Worm (Caenorhabditis elegans) whole organism, young adult: ENCODE results near the gene C36A4.11.
A peak's percentile ranks its signal among the peaks of the same experiment; 100 is the strongest.

Experiments used
- B0019.2 ChIP-seq: fragments of 200-800 bp; sonication (Bioruptor generic); conservative IDR thresholded peaks from 2 replicates; pipeline ENCODE4 v1.3.6; 2022; ENCODE audit warnings: missing genetic modification reagents, missing genetic modification characterization, missing compliant biosample characterization
- B0035.1 ChIP-seq: sonication (generic microtip); optimal IDR thresholded peaks from 2 replicates; lab custom pipeline; 2016; ENCODE audit warnings: missing genetic modification characterization, mild to moderate bottlenecking, missing compliant biosample characterization, missing genotype, missing genetic modification reagents
- B0261.1 ChIP-seq: sonication (generic microtip); optimal IDR thresholded peaks from 2 replicates; lab custom pipeline; 2016; ENCODE audit warnings: mild to moderate bottlenecking, missing genetic modification characterization, moderate library complexity, missing compliant biosample characterization
- C06A6.2 ChIP-seq: fragments of 200-800 bp; sonication (Bioruptor generic); conservative IDR thresholded peaks from 2 replicates; pipeline ENCODE4 v1.3.6; 2022; ENCODE audit warnings: missing genetic modification characterization, missing compliant biosample characterization
- F10E7.11 ChIP-seq: sonication (generic microtip); optimal IDR thresholded peaks from 2 replicates; lab custom pipeline; 2017; ENCODE audit warnings: mild to moderate bottlenecking, missing genetic modification characterization, moderate library complexity, missing compliant biosample characterization
- F33H1.4 ChIP-seq: fragments of 200-800 bp; sonication (Bioruptor generic); IDR thresholded peaks from 2 replicates; pipeline ENCODE4 v1.3.6; 2022; ENCODE audit warnings: missing genetic modification reagents, missing genetic modification characterization, missing compliant biosample characterization
- F37B4.10 ChIP-seq: fragments of 200-800 bp; sonication (Bioruptor generic); IDR thresholded peaks from 2 replicates; pipeline ENCODE4 v1.3.6; 2022; ENCODE audit warnings: missing genetic modification characterization, missing compliant biosample characterization
- F49E8.2 ChIP-seq: sonication (generic microtip); optimal IDR thresholded peaks from 3 replicates; lab custom pipeline; 2017; ENCODE audit warnings: missing genetic modification characterization, mild to moderate bottlenecking, missing compliant biosample characterization, antibody characterized with exemption, moderate library complexity; ENCODE audit not compliant: insufficient read depth
- F52B5.7 ChIP-seq: sonication (generic microtip); optimal IDR thresholded peaks from 2 replicates; lab custom pipeline; 2016; ENCODE audit warnings: mild to moderate bottlenecking, missing genetic modification characterization, missing compliant biosample characterization
- F55B11.4 ChIP-seq: sonication (generic microtip); optimal IDR thresholded peaks from 2 replicates; lab custom pipeline; 2016; ENCODE audit warnings: missing compliant biosample characterization, missing genetic modification characterization, borderline replicate concordance; ENCODE audit not compliant: insufficient read depth
- F57A8.1 ChIP-seq: fragments of 200-800 bp; sonication (Bioruptor generic); optimal IDR thresholded peaks from 2 replicates; lab custom pipeline; 2018; ENCODE audit warnings: mild to moderate bottlenecking, missing genetic modification characterization, moderate library complexity, missing compliant biosample characterization
- F57C9.4 ChIP-seq: sonication (generic microtip); optimal IDR thresholded peaks from 2 replicates; lab custom pipeline; 2017; ENCODE audit warnings: mild to moderate bottlenecking, missing genetic modification characterization, missing compliant biosample characterization
- K12H6.12 ChIP-seq: fragments of 200-800 bp; sonication (Bioruptor generic); optimal IDR thresholded peaks from 2 replicates; lab custom pipeline; 2018; ENCODE audit warnings: mild to moderate bottlenecking, missing genetic modification characterization, missing compliant biosample characterization
- T07F8.4 ChIP-seq: sonication (generic microtip); optimal IDR thresholded peaks from 2 replicates; lab custom pipeline; 2016; ENCODE audit warnings: mild to moderate bottlenecking, missing genetic modification characterization, moderate library complexity, missing compliant biosample characterization
- T26A5.8 ChIP-seq: sonication (generic microtip); optimal IDR thresholded peaks from 2 replicates; lab custom pipeline; 2016; ENCODE audit warnings: missing genetic modification characterization, missing compliant biosample characterization
- Y79H2A.3 ChIP-seq: fragments of 200-800 bp; sonication (Bioruptor generic); conservative IDR thresholded peaks from 2 replicates; pipeline ENCODE4 v1.3.6; 2022; ENCODE audit warnings: missing genetic modification reagents, missing genetic modification characterization, missing compliant biosample characterization
- Y95B8A.8 ChIP-seq: fragments of 200-800 bp; sonication (Bioruptor generic); IDR thresholded peaks from 2 replicates; pipeline ENCODE4 v1.3.6; 2022; ENCODE audit warnings: missing genetic modification reagents, missing genetic modification characterization, missing compliant biosample characterization
- ZK185.1 ChIP-seq: sonication (generic microtip); optimal IDR thresholded peaks from 2 replicates; lab custom pipeline; 2016; ENCODE audit warnings: mild to moderate bottlenecking, missing genetic modification characterization, missing compliant biosample characterization; ENCODE audit not compliant: poor library complexity, severe bottlenecking
- atf-7 ChIP-seq: sonication (generic microtip); optimal IDR thresholded peaks from 2 replicates; lab custom pipeline; 2017; ENCODE audit warnings: mild to moderate bottlenecking, missing genetic modification characterization, missing compliant biosample characterization
- bed-2 ChIP-seq: fragments of 200-800 bp; sonication (Bioruptor generic); IDR thresholded peaks from 2 replicates; pipeline ENCODE4 v1.3.6; 2022; ENCODE audit warnings: missing genetic modification reagents, missing genetic modification characterization, missing compliant biosample characterization
- ceh-27 ChIP-seq: fragments of 200-800 bp; sonication (Bioruptor generic); optimal IDR thresholded peaks from 2 replicates; lab custom pipeline; 2018; ENCODE audit warnings: mild to moderate bottlenecking, missing genetic modification characterization, moderate library complexity, missing compliant biosample characterization
- ceh-91 ChIP-seq: fragments of 200-800 bp; sonication (Bioruptor generic); IDR thresholded peaks from 2 replicates; pipeline ENCODE4 v1.3.6; 2022; ENCODE audit warnings: missing genetic modification reagents, missing genetic modification characterization, missing compliant biosample characterization
- die-1 ChIP-seq: sonication (generic microtip); optimal IDR thresholded peaks from 2 replicates; lab custom pipeline; 2016; ENCODE audit warnings: missing genotype, mild to moderate bottlenecking, missing genetic modification characterization, missing compliant biosample characterization
- efl-1 ChIP-seq: fragments of 150-350 bp; optimal IDR thresholded peaks from 2 replicates; lab custom pipeline; 2014; ENCODE audit warnings: missing biosample characterization, missing genetic modification reagents, missing genetic modification characterization
- egrh-3 ChIP-seq: fragments of 200-800 bp; sonication (Bioruptor generic); IDR thresholded peaks from 2 replicates; pipeline ENCODE4 v1.3.6; 2022; ENCODE audit warnings: missing genetic modification reagents, missing genetic modification characterization, missing compliant biosample characterization
- fkh-3 ChIP-seq: sonication (generic microtip); optimal IDR thresholded peaks from 2 replicates; lab custom pipeline; 2016; ENCODE audit warnings: mild to moderate bottlenecking, missing genetic modification characterization, missing compliant biosample characterization
- gei-17 ChIP-seq: fragments of 200-800 bp; sonication (Bioruptor generic); optimal IDR thresholded peaks from 2 replicates; lab custom pipeline; 2018; ENCODE audit warnings: mild to moderate bottlenecking, missing genetic modification characterization, missing compliant biosample characterization
- hlh-12 ChIP-seq: sonication (generic microtip); optimal IDR thresholded peaks from 2 replicates; lab custom pipeline; 2016; ENCODE audit warnings: missing genetic modification characterization, missing compliant biosample characterization
- hrde-1 ChIP-seq: sonication (generic microtip); optimal IDR thresholded peaks from 2 replicates; lab custom pipeline; 2016; ENCODE audit warnings: missing genetic modification characterization, mild to moderate bottlenecking, missing compliant biosample characterization, moderate library complexity, missing genotype, missing genetic modification reagents, borderline replicate concordance
- let-526 ChIP-seq: fragments of 200-800 bp; sonication (Bioruptor generic); IDR thresholded peaks from 2 replicates; pipeline ENCODE4 v1.3.6; 2022; ENCODE audit warnings: missing genetic modification reagents, missing genetic modification characterization, missing compliant biosample characterization
- lin-26 ChIP-seq: fragments of 200-800 bp; sonication (Bioruptor generic); IDR thresholded peaks from 2 replicates; pipeline ENCODE4 v1.3.6; 2022; ENCODE audit warnings: missing genetic modification reagents, missing genetic modification characterization, missing compliant biosample characterization
- lin-40 ChIP-seq: sonication (generic microtip); optimal IDR thresholded peaks from 2 replicates; lab custom pipeline; 2016; ENCODE audit warnings: missing genetic modification characterization, mild to moderate bottlenecking, missing compliant biosample characterization, missing genotype, missing genetic modification reagents
- lir-1 ChIP-seq: fragments of 200-800 bp; sonication (Bioruptor generic); conservative IDR thresholded peaks from 2 replicates; pipeline ENCODE4 v1.3.6; 2022; ENCODE audit warnings: missing genetic modification reagents, missing genetic modification characterization, missing compliant biosample characterization
- lsy-27 ChIP-seq: sonication (generic microtip); optimal IDR thresholded peaks from 2 replicates; lab custom pipeline; 2017; ENCODE audit warnings: missing genetic modification characterization, mild to moderate bottlenecking, missing compliant biosample characterization, antibody characterized with exemption, missing genotype, borderline replicate concordance; ENCODE audit not compliant: insufficient read depth
- madf-10 ChIP-seq: sonication (generic microtip); optimal IDR thresholded peaks from 2 replicates; lab custom pipeline; 2016; ENCODE audit warnings: mild to moderate bottlenecking, missing genetic modification characterization, missing compliant biosample characterization
- mes-4 ChIP-seq: sonication (generic microtip); optimal IDR thresholded peaks from 2 replicates; lab custom pipeline; 2016; ENCODE audit warnings: missing genotype, missing genetic modification characterization, missing compliant biosample characterization
- nfyb-1 ChIP-seq: fragments of 200-800 bp; sonication (Bioruptor generic); IDR thresholded peaks from 2 replicates; pipeline ENCODE4 v1.3.6; 2022; ENCODE audit warnings: missing genetic modification reagents, missing genetic modification characterization, missing compliant biosample characterization
- pbrm-1 ChIP-seq: fragments of 200-800 bp; sonication (Bioruptor generic); IDR thresholded peaks from 2 replicates; pipeline ENCODE4 v1.3.6; 2022; ENCODE audit warnings: missing genetic modification reagents, missing genetic modification characterization, missing compliant biosample characterization
- pha-4 ChIP-seq: fragments of 150-350 bp; sonication (generic microtip); optimal IDR thresholded peaks from 2 replicates; lab custom pipeline; 2014; ENCODE audit warnings: missing biosample characterization, missing genetic modification reagents, missing genetic modification characterization
- rec-8 ChIP-seq, 2 experiments: sonication (generic microtip); optimal IDR thresholded peaks; 2 replicates each; lab custom pipeline; 2016; ENCODE audit warnings: mild to moderate bottlenecking in 2 of 2, missing genetic modification characterization in 2 of 2, missing genetic modification reagents in 2 of 2, missing genotype in 2 of 2, missing biosample characterization in 1 of 2, missing compliant biosample characterization in 1 of 2, moderate library complexity in 1 of 2
- snpc-1.3 ChIP-seq: sonication (generic microtip); optimal IDR thresholded peaks from 2 replicates; lab custom pipeline; 2017; ENCODE audit warnings: missing genetic modification characterization, mild to moderate bottlenecking, missing compliant biosample characterization, antibody characterized with exemption, moderate library complexity, missing genotype, missing genetic modification reagents; ENCODE audit not compliant: insufficient read depth
- somi-1 ChIP-seq: fragments of 200-800 bp; sonication (Bioruptor generic); optimal IDR thresholded peaks from 2 replicates; lab custom pipeline; 2018; ENCODE audit warnings: mild to moderate bottlenecking, missing genetic modification characterization, missing compliant biosample characterization
- sptf-2 ChIP-seq: fragments of 200-800 bp; sonication (Bioruptor generic); optimal IDR thresholded peaks from 2 replicates; lab custom pipeline; 2018; ENCODE audit warnings: mild to moderate bottlenecking, missing genetic modification characterization, missing compliant biosample characterization
- unc-130 ChIP-seq: sonication (generic microtip); optimal IDR thresholded peaks from 2 replicates; lab custom pipeline; 2016; ENCODE audit warnings: missing genetic modification reagents, missing genetic modification characterization, missing compliant biosample characterization
- xnd-1 ChIP-seq: sonication (generic microtip); optimal IDR thresholded peaks from 2 replicates; lab custom pipeline; 2016; ENCODE audit warnings: missing genotype, missing genetic modification reagents, missing genetic modification characterization, missing compliant biosample characterization
- ztf-25 ChIP-seq: fragments of 200-800 bp; sonication (Bioruptor generic); IDR thresholded peaks from 2 replicates; pipeline ENCODE4 v1.3.6; 2022; ENCODE audit warnings: missing genetic modification reagents, missing genetic modification characterization, missing compliant biosample characterization
- ztf-26 ChIP-seq: sonication (generic microtip); optimal IDR thresholded peaks from 2 replicates; lab custom pipeline; 2017; ENCODE audit warnings: missing genetic modification characterization, missing compliant biosample characterization
- ztf-28 ChIP-seq: fragments of 200-800 bp; sonication (Bioruptor generic); IDR thresholded peaks from 2 replicates; pipeline ENCODE4 v1.3.6; 2022; ENCODE audit warnings: missing genetic modification reagents, missing genetic modification characterization, missing compliant biosample characterization
- ztf-6 ChIP-seq: fragments of 200-800 bp; sonication (Bioruptor generic); IDR thresholded peaks from 2 replicates; pipeline ENCODE4 v1.3.6; 2022; ENCODE audit warnings: missing genetic modification reagents, missing genetic modification characterization, missing compliant biosample characterization

Gene C36A4.11

ce11 chrIII:3799213-3799612 is 41.2 kb upstream of the C36A4.11 start (continued):
- TF ChIP-seq Y95B8A.8 (GFP tag; lab: Robert Waterston, UW) (no peak), K12H6.12 (no peak), F57A8.1 (GFP tag; lab: Kevin White, UChicago) (no peak), B0019.2 (GFP tag; lab: Robert Waterston, UW) (no peak), somi-1 (GFP tag; lab: Kevin White, UChicago) (peak; percentile 39), B0261.1 (tag; lab: Kevin White, UChicago) (no peak), T07F8.4 (tag; lab: Kevin White, UChicago) (no peak), rec-8 (tag; optimal IDR thresholded peaks at IDR 0.05; lab: Kevin White, UChicago) (no peak), pha-4 (no peak), F57C9.4 (tag; lab: Kevin White, UChicago) (no peak), F49E8.2 (tag; lab: Kevin White, UChicago) (no peak), sptf-2 (GFP tag; lab: Kevin White, UChicago) (no peak), ceh-91 (GFP tag; lab: Robert Waterston, UW) (no peak), efl-1 (GFP tag; lab: Kevin White, UChicago) (no peak), F10E7.11 (tag; lab: Kevin White, UChicago) (no peak), lsy-27 (tag; lab: Kevin White, UChicago) (no peak), lin-26 (GFP tag; lab: Robert Waterston, UW) (no peak), atf-7 (no peak), ceh-27 (GFP tag; lab: Kevin White, UChicago) (no peak), ztf-28 (no peak), ztf-25 (GFP tag; lab: Robert Waterston, UW) (no peak), madf-10 (tag; lab: Kevin White, UChicago) (no peak), pbrm-1 (GFP tag; lab: Robert Waterston, UW) (no peak), C06A6.2 (no peak), F37B4.10 (no peak), snpc-1.3 (tag; lab: Kevin White, UChicago) (no peak), T26A5.8 (no peak), bed-2 (no peak), B0035.1 (tag; lab: Kevin White, UChicago) (no peak), egrh-3 (GFP tag; lab: Robert Waterston, UW) (no peak), Y79H2A.3 (GFP tag; lab: Robert Waterston, UW) (no peak), ZK185.1 (tag; lab: Kevin White, UChicago) (no peak), ztf-26 (tag; lab: Kevin White, UChicago) (peak; percentile 41), die-1 (tag; lab: Kevin White, UChicago) (no peak), lir-1 (no peak), nfyb-1 (GFP tag; lab: Robert Waterston, UW) (no peak; the same call in 1 of the 2 replicates), unc-130 (GFP tag; lab: Kevin White, UChicago) (no peak), hrde-1 (tag; lab: Kevin White, UChicago) (no peak), lin-40 (tag; lab: Kevin White, UChicago) (no peak), F55B11.4 (tag; lab: Kevin White, UChicago) (no peak), F33H1.4 (GFP tag; lab: Robert Waterston, UW) (0 out of 2 replicates have a peak, but pooled peaks have one; percentile 5), gei-17 (GFP tag; lab: Kevin White, UChicago) (no peak), mes-4 (tag; lab: Kevin White, UChicago) (no peak), fkh-3 (tag; lab: Kevin White, UChicago) (no peak), hlh-12 (tag; lab: Kevin White, UChicago) (no peak), F52B5.7 (tag; lab: Kevin White, UChicago) (no peak), ztf-6 (GFP tag; lab: Robert Waterston, UW) (no peak), let-526 (GFP tag; lab: Robert Waterston, UW) (no peak), xnd-1 (tag; lab: Kevin White, UChicago) (no peak)
